Worm (Caenorhabditis elegans): ENCODE measurements around the gene K10H10.7.

ce11 chrII:14492592-14493196, 14.8 kb downstream of the K10H10.7 start:
- TF ChIP-seq T22C8.4 (GFP tag; IDR thresholded peaks at IDR 0.05): no peak
- no peak for TF ChIP-seq ref-1 (GFP tag; conservative IDR thresholded peaks at IDR 0.05)
- TF ChIP-seq med-1 (GFP tag; optimal IDR thresholded peaks at IDR 0.05; ENCODE audit: insufficient read depth): no peak

Data from whole organism, midembryonic.